Fruit fly (Drosophila melanogaster) whole organism, embryonic: Measurements from ENCODE around the gene pim.

Experiments
- Atf6 ChIP-seq: fragments of 200-800 bp; sonication (Bioruptor generic); IDR thresholded peaks from 2 replicates; pipeline ENCODE4 v1.3.6; 2022; ENCODE audit warnings: missing biosample characterization, missing genetic modification characterization
- Bteb2 ChIP-seq: fragments of 200-800 bp; sonication (Bioruptor generic); optimal IDR thresholded peaks from 2 replicates; lab custom pipeline; 2016; ENCODE audit warnings: missing biosample characterization, missing genetic modification characterization
- C15 ChIP-seq: fragments of 200-800 bp; sonication (Bioruptor generic); IDR thresholded peaks from 3 replicates; pipeline ENCODE4 v1.3.6; 2022; ENCODE audit warnings: missing biosample characterization, missing genetic modification characterization
- CG11504 ChIP-seq: fragments of 200-800 bp; sonication (Bioruptor generic); optimal IDR thresholded peaks from 3 replicates; lab custom pipeline; 2019; ENCODE audit warnings: missing biosample characterization, mild to moderate bottlenecking, missing genetic modification characterization, moderate library complexity
- CG12071 ChIP-seq: fragments of 200-800 bp; sonication (Bioruptor generic); optimal IDR thresholded peaks from 3 replicates; lab custom pipeline; 2018; ENCODE audit warnings: missing biosample characterization, mild to moderate bottlenecking, missing genetic modification characterization
- CG12942 ChIP-seq: fragments of 200-800 bp; sonication (Bioruptor generic); optimal IDR thresholded peaks from 3 replicates; lab custom pipeline; 2016; ENCODE audit warnings: missing biosample characterization, missing genetic modification characterization
- CG14667 ChIP-seq: fragments of 200-800 bp; sonication (Bioruptor generic); IDR thresholded peaks from 2 replicates; pipeline ENCODE4 v1.3.6; 2022; ENCODE audit warnings: missing biosample characterization, missing genetic modification characterization
- CG15073 ChIP-seq: fragments of 200-800 bp; sonication (Bioruptor generic); optimal IDR thresholded peaks from 2 replicates; lab custom pipeline; 2016; ENCODE audit warnings: missing biosample characterization, missing genetic modification characterization
- CG1602 ChIP-seq: fragments of 200-800 bp; sonication (Bioruptor generic); optimal IDR thresholded peaks from 3 replicates; lab custom pipeline; 2016; ENCODE audit warnings: missing biosample characterization, missing genetic modification characterization
- CG1603 ChIP-seq: fragments of 200-800 bp; sonication (Bioruptor generic); optimal IDR thresholded peaks from 2 replicates; lab custom pipeline; 2019; ENCODE audit warnings: missing biosample characterization, mild to moderate bottlenecking, missing genetic modification characterization, moderate library complexity
- CG17361 ChIP-seq: fragments of 200-800 bp; sonication (Bioruptor generic); IDR thresholded peaks from 3 replicates; pipeline ENCODE4 v1.3.6; 2022; ENCODE audit warnings: missing biosample characterization, missing genetic modification characterization
- CG17568 ChIP-seq: fragments of 200-800 bp; sonication (Bioruptor generic); optimal IDR thresholded peaks from 2 replicates; lab custom pipeline; 2018; ENCODE audit warnings: missing biosample characterization, mild to moderate bottlenecking, missing genetic modification characterization, moderate library complexity
- CG17912 ChIP-seq: fragments of 200-800 bp; sonication (Bioruptor generic); optimal IDR thresholded peaks from 2 replicates; lab custom pipeline; 2018; ENCODE audit warnings: missing biosample characterization, mild to moderate bottlenecking, missing genetic modification characterization
- CG18011 ChIP-seq: fragments of 200-800 bp; sonication (Bioruptor generic); optimal IDR thresholded peaks from 2 replicates; lab custom pipeline; 2017; ENCODE audit warnings: missing biosample characterization, missing genetic modification characterization, mild to moderate bottlenecking, moderate library complexity, missing genotype
- CG2129 ChIP-seq: fragments of 200-800 bp; sonication (Bioruptor generic); IDR thresholded peaks from 2 replicates; pipeline ENCODE4 v1.3.6; 2022; ENCODE audit warnings: missing biosample characterization, missing genetic modification characterization; ENCODE audit not compliant: partially characterized antibody
- CG3163 ChIP-seq: fragments of 200-800 bp; sonication (Bioruptor generic); optimal IDR thresholded peaks from 3 replicates; lab custom pipeline; 2016; ENCODE audit warnings: missing biosample characterization, missing genetic modification characterization
- CG4282 ChIP-seq: fragments of 200-800 bp; sonication (Bioruptor generic); optimal IDR thresholded peaks from 2 replicates; lab custom pipeline; 2016; ENCODE audit warnings: missing biosample characterization, missing genetic modification characterization
- CG7372 ChIP-seq: fragments of 200-800 bp; sonication (Bioruptor generic); IDR thresholded peaks from 2 replicates; pipeline ENCODE4 v1.3.6; 2022; ENCODE audit warnings: missing biosample characterization, missing genetic modification characterization
- CG7745 ChIP-seq: fragments of 200-800 bp; sonication (Bioruptor generic); optimal IDR thresholded peaks from 2 replicates; lab custom pipeline; 2018; ENCODE audit warnings: missing biosample characterization, mild to moderate bottlenecking, missing genetic modification characterization, moderate library complexity
- Gug ChIP-seq: fragments of 200-800 bp; sonication (Bioruptor generic); IDR thresholded peaks from 4 replicates; pipeline ENCODE4 v1.3.6; 2022; ENCODE audit warnings: missing biosample characterization, missing genetic modification characterization
- HLHmδ ChIP-seq: fragments of 200-800 bp; sonication (Bioruptor generic); optimal IDR thresholded peaks from 2 replicates; lab custom pipeline; 2018; ENCODE audit warnings: missing biosample characterization, mild to moderate bottlenecking, missing genetic modification characterization, moderate library complexity
- HmgZ ChIP-seq: fragments of 200-800 bp; sonication (Bioruptor generic); optimal IDR thresholded peaks from 2 replicates; lab custom pipeline; 2018; ENCODE audit warnings: missing biosample characterization, mild to moderate bottlenecking, missing genetic modification characterization
- Hr51 ChIP-seq, 2 experiments: fragments of 200-800 bp; sonication (Bioruptor generic); optimal IDR thresholded peaks; 2 replicates in 1 of 2; 3 replicates in 1 of 2; lab custom pipeline; 2016 to 2018; ENCODE audit warnings: missing biosample characterization in 2 of 2, missing genetic modification characterization in 2 of 2, mild to moderate bottlenecking in 1 of 2, moderate library complexity in 1 of 2
- Jarid2 ChIP-seq: fragments of 200-800 bp; sonication (Bioruptor generic); optimal IDR thresholded peaks from 3 replicates; lab custom pipeline; 2017; ENCODE audit warnings: mild to moderate bottlenecking, missing biosample characterization, missing genetic modification reagents, missing genetic modification characterization
- Kr ChIP-seq: fragments of 200-800 bp; sonication (Bioruptor generic); optimal IDR thresholded peaks from 2 replicates; lab custom pipeline; 2017; ENCODE audit warnings: missing biosample characterization, mild to moderate bottlenecking, missing genetic modification characterization
- Lhr ChIP-seq: fragments of 200-800 bp; sonication (Bioruptor generic); optimal IDR thresholded peaks from 3 replicates; lab custom pipeline; 2017; ENCODE audit warnings: mild to moderate bottlenecking, missing biosample characterization, missing genetic modification reagents, missing genetic modification characterization
- Med ChIP-seq: fragments of 200-800 bp; sonication (Bioruptor generic); peaks from one replicate; lab custom pipeline; 2016; ENCODE audit warnings: missing biosample characterization, missing genetic modification characterization, mild to moderate bottlenecking, inconsistent platforms, moderate library complexity
- NFAT ChIP-seq: fragments of 200-800 bp; sonication (Bioruptor generic); IDR thresholded peaks from 2 replicates; pipeline ENCODE4 v1.3.6; 2022; ENCODE audit warnings: missing biosample characterization, missing genetic modification characterization
- Nf-YA ChIP-seq: fragments of 200-800 bp; sonication (Bioruptor generic); IDR thresholded peaks from 2 replicates; pipeline ENCODE4 v1.3.6; 2022; ENCODE audit warnings: missing biosample characterization, missing genetic modification characterization
- NfI ChIP-seq: fragments of 200-800 bp; sonication (Bioruptor generic); optimal IDR thresholded peaks from 3 replicates; lab custom pipeline; 2018; ENCODE audit warnings: missing biosample characterization, mild to moderate bottlenecking, missing genetic modification characterization, moderate library complexity
- Stat92E ChIP-seq, 3 experiments: fragments of >200 bp in 2 of 3; fragments of 200-800 bp in 1 of 3; sonication (Bioruptor generic) in 1 of 3; optimal IDR thresholded peaks; 2 replicates each; lab custom pipeline; 2017 to 2019; ENCODE audit warnings: missing biosample characterization in 3 of 3, missing genetic modification characterization in 3 of 3, mild to moderate bottlenecking in 1 of 3, moderate library complexity in 1 of 3
- Xrp1 ChIP-seq: fragments of 200-800 bp; sonication (Bioruptor generic); IDR thresholded peaks from 2 replicates; pipeline ENCODE4 v1.3.6; 2022; ENCODE audit warnings: missing biosample characterization, missing genetic modification characterization
- ab ChIP-seq: fragments of 200-800 bp; sonication (Bioruptor generic); optimal IDR thresholded peaks from 2 replicates; lab custom pipeline; 2016; ENCODE audit warnings: missing biosample characterization, missing genetic modification characterization
- az2 ChIP-seq: fragments of 200-800 bp; sonication (Bioruptor generic); optimal IDR thresholded peaks from 3 replicates; lab custom pipeline; 2016; ENCODE audit warnings: missing biosample characterization, missing genetic modification characterization
- bigmax ChIP-seq: fragments of 200-800 bp; sonication (Bioruptor generic); optimal IDR thresholded peaks from 2 replicates; lab custom pipeline; 2018; ENCODE audit warnings: missing biosample characterization, mild to moderate bottlenecking, missing genetic modification characterization
- cas ChIP-seq: fragments of 200-800 bp; sonication (Bioruptor generic); IDR thresholded peaks from 2 replicates; pipeline ENCODE4 v1.3.6; 2022; ENCODE audit warnings: missing biosample characterization, missing genetic modification characterization
- crc ChIP-seq: fragments of 200-800 bp; sonication (Bioruptor generic); optimal IDR thresholded peaks from 2 replicates; lab custom pipeline; 2016; ENCODE audit warnings: missing biosample characterization, missing genetic modification characterization
- cwo ChIP-seq: fragments of 200-800 bp; sonication (Bioruptor generic); optimal IDR thresholded peaks from 3 replicates; lab custom pipeline; 2017; ENCODE audit warnings: missing biosample characterization, missing genetic modification characterization, mild to moderate bottlenecking, moderate library complexity, missing genetic modification reagents
- da ChIP-seq: fragments of 200-800 bp; sonication (Bioruptor generic); optimal IDR thresholded peaks from 2 replicates; lab custom pipeline; 2016; ENCODE audit warnings: missing biosample characterization, missing genetic modification characterization
- fd96Cb ChIP-seq: fragments of 200-800 bp; sonication (Bioruptor generic); optimal IDR thresholded peaks from 2 replicates; lab custom pipeline; 2018; ENCODE audit warnings: missing biosample characterization, mild to moderate bottlenecking, missing genetic modification characterization, moderate library complexity
- fru ChIP-seq: fragments of >200 bp; optimal IDR thresholded peaks from 2 replicates; lab custom pipeline; 2017
- ham ChIP-seq: fragments of 200-800 bp; sonication (Bioruptor generic); IDR thresholded peaks from 2 replicates; pipeline ENCODE4 v1.3.6; 2022; ENCODE audit warnings: missing biosample characterization, missing genetic modification characterization
- jigr1 ChIP-seq: fragments of 200-800 bp; sonication (Bioruptor generic); IDR thresholded peaks from 3 replicates; pipeline ENCODE4 v1.3.6; 2022; ENCODE audit warnings: missing biosample characterization, missing genetic modification characterization
- luna ChIP-seq: fragments of 200-800 bp; sonication (Bioruptor generic); optimal IDR thresholded peaks from 2 replicates; lab custom pipeline; 2016; ENCODE audit warnings: missing biosample characterization, missing genetic modification characterization
- maf-S ChIP-seq: fragments of 200-800 bp; sonication (Bioruptor generic); optimal IDR thresholded peaks from 2 replicates; lab custom pipeline; 2016; ENCODE audit warnings: missing biosample characterization, missing genetic modification characterization
- odd ChIP-seq: fragments of 200-800 bp; sonication (Bioruptor generic); optimal IDR thresholded peaks from 2 replicates; lab custom pipeline; 2017; ENCODE audit warnings: missing biosample characterization, mild to moderate bottlenecking, missing genetic modification characterization
- peb ChIP-seq: fragments of 200-800 bp; sonication (Bioruptor generic); IDR thresholded peaks from 2 replicates; pipeline ENCODE4 v1.3.6; 2022; ENCODE audit warnings: missing biosample characterization, missing genetic modification characterization
- pum ChIP-seq: fragments of 200-800 bp; sonication (Bioruptor generic); optimal IDR thresholded peaks from 2 replicates; lab custom pipeline; 2016; ENCODE audit warnings: missing biosample characterization, missing genetic modification characterization
- sens ChIP-seq: fragments of 200-800 bp; sonication (Bioruptor generic); peaks from one replicate; lab custom pipeline; 2016; ENCODE audit warnings: missing biosample characterization, missing genetic modification characterization
- wdn ChIP-seq: fragments of 200-800 bp; sonication (Bioruptor generic); IDR thresholded peaks from 2 replicates; pipeline ENCODE4 v1.3.6; 2022; ENCODE audit warnings: missing biosample characterization, missing genetic modification characterization
- wek ChIP-seq: fragments of 200-800 bp; sonication (Bioruptor generic); optimal IDR thresholded peaks from 3 replicates; lab custom pipeline; 2018; ENCODE audit warnings: missing biosample characterization, mild to moderate bottlenecking, missing genetic modification characterization, moderate library complexity
- zen ChIP-seq: fragments of 200-800 bp; sonication (Bioruptor generic); optimal IDR thresholded peaks from 3 replicates; lab custom pipeline; 2018; ENCODE audit warnings: missing biosample characterization, mild to moderate bottlenecking, missing genetic modification characterization, moderate library complexity

Gene pim

dm6 chr2L:10321036-10321583 lies 41.7 kb upstream of the pim start (continued):
- TF ChIP-seq CG7745 (tag; lab: Kevin White, UChicago) (no peak), Bteb2 (no peak), CG17568 (GFP tag; lab: Kevin White, UChicago) (no peak), Jarid2 (no peak), CG17361 (peak; percentile 43; the same call in 1 of the 3 replicates), luna (GFP tag; lab: Kevin White, UChicago) (no peak), da (GFP tag; lab: Kevin White, UChicago) (no peak), CG1602 (GFP tag; lab: Kevin White, UChicago) (no peak), wdn (GFP tag; lab: Robert Waterston, UW) (no peak), CG11504 (no peak), CG15073 (GFP tag; lab: Kevin White, UChicago) (no peak), sens (peak; percentile 57), ab (no peak), Atf6 (GFP tag; lab: Robert Waterston, UW) (no peak), CG4282 (GFP tag; lab: Kevin White, UChicago) (no peak), Gug (peak; percentile 17; the same call in 1 of the 4 replicates), pum (GFP tag; lab: Kevin White, UChicago) (peak; percentile 2), Med (GFP tag; lab: Kevin White, UChicago) (peak; percentile 75), ham (GFP tag; lab: Robert Waterston, UW) (no peak), bigmax (no peak), CG17912 (GFP tag; lab: Kevin White, UChicago) (no peak), Hr51 (GFP tag; optimal IDR thresholded peaks at IDR 0.05; lab: Kevin White, UChicago) (no peak), C15 (no peak), zen (tag; lab: Kevin White, UChicago) (no peak), Xrp1 (GFP tag; lab: Robert Waterston, UW) (no peak), CG2129 (GFP tag; lab: Robert Waterston, UW) (no peak), Stat92E (GFP tag; optimal IDR thresholded peaks at IDR 0.05; lab: Kevin White, UChicago) (no peak), cas (GFP tag; lab: Robert Waterston, UW) (no peak), fd96Cb (tag; lab: Kevin White, UChicago) (no peak), Kr (GFP tag; lab: Kevin White, UChicago) (no peak), NFAT (GFP tag; lab: Robert Waterston, UW) (no peak), az2 (GFP tag; lab: Kevin White, UChicago) (no peak), jigr1 (GFP tag; lab: Robert Waterston, UW) (no peak), odd (GFP tag; lab: Kevin White, UChicago) (no peak), CG18011 (GFP tag; lab: Kevin White, UChicago) (peak; percentile 8), CG7372 (GFP tag; lab: Robert Waterston, UW) (no peak), crc (no peak), Nf-YA (GFP tag; lab: Robert Waterston, UW) (no peak), CG1603 (tag; lab: Kevin White, UChicago) (peak; percentile 2), CG14667 (no peak), wek (no peak), CG12942 (GFP tag; lab: Kevin White, UChicago) (no peak), Lhr (GFP tag; lab: Kevin White, UChicago) (no peak), maf-S (GFP tag; lab: Kevin White, UChicago) (no peak), CG12071 (no peak), HmgZ (no peak), cwo (GFP tag; lab: Kevin White, UChicago) (no peak), NfI (GFP tag; lab: Kevin White, UChicago) (peak; percentile 16), HLHmδ (GFP tag; lab: Kevin White, UChicago) (no peak), peb (GFP tag; lab: Robert Waterston, UW) (no peak), fru (lab: Kevin White, UChicago) (no peak), CG3163 (GFP tag; lab: Kevin White, UChicago) (no peak)
